Fruit fly (Drosophila melanogaster) whole organism, pupa: ENCODE measurements around the gene beta-PheRS.

Experiments
- CG12605 ChIP-seq: fragments of 200-800 bp; sonication (Bioruptor generic); IDR thresholded peaks from 2 replicates; pipeline ENCODE4 v1.3.6; 2022; ENCODE audit warnings: missing biosample characterization, missing genetic modification characterization
- CG17806 ChIP-seq: fragments of 200-800 bp; sonication (Bioruptor generic); optimal IDR thresholded peaks from 2 replicates; lab custom pipeline; 2018; ENCODE audit warnings: missing biosample characterization, mild to moderate bottlenecking, missing genetic modification characterization, moderate library complexity
- CG34367 ChIP-seq: fragments of 200-800 bp; sonication (Bioruptor generic); optimal IDR thresholded peaks from 2 replicates; lab custom pipeline; 2018; ENCODE audit warnings: missing biosample characterization, mild to moderate bottlenecking, missing genetic modification characterization
- CG4496 ChIP-seq: fragments of 200-800 bp; sonication (Bioruptor generic); IDR thresholded peaks from 3 replicates; pipeline ENCODE4 v1.3.6; 2022; ENCODE audit warnings: missing biosample characterization, missing genetic modification characterization
- CG8159 ChIP-seq: fragments of 200-800 bp; sonication (Bioruptor generic); optimal IDR thresholded peaks from 3 replicates; lab custom pipeline; 2018; ENCODE audit warnings: missing biosample characterization, mild to moderate bottlenecking, missing genetic modification characterization, moderate library complexity
- CG8301 ChIP-seq: fragments of 200-800 bp; sonication (Bioruptor generic); optimal IDR thresholded peaks from 2 replicates; lab custom pipeline; 2018; ENCODE audit warnings: missing biosample characterization, mild to moderate bottlenecking, missing genetic modification characterization
- CG9948 ChIP-seq: fragments of 200-800 bp; sonication (Bioruptor generic); optimal IDR thresholded peaks from 2 replicates; lab custom pipeline; 2018; ENCODE audit warnings: missing biosample characterization, mild to moderate bottlenecking, missing genetic modification characterization, moderate library complexity
- D1 ChIP-seq: fragments of 200-800 bp; sonication (Bioruptor generic); optimal IDR thresholded peaks from 2 replicates; lab custom pipeline; 2018; ENCODE audit warnings: missing biosample characterization, mild to moderate bottlenecking, missing genetic modification characterization, moderate library complexity
- EcR ChIP-seq: fragments of 200-800 bp; sonication (Bioruptor generic); optimal IDR thresholded peaks from 3 replicates; lab custom pipeline; 2019; ENCODE audit warnings: missing biosample characterization, missing genetic modification characterization, mild to moderate bottlenecking, moderate library complexity, missing genetic modification reagents
- Pif1A ChIP-seq: fragments of 200-800 bp; sonication (Bioruptor generic); optimal IDR thresholded peaks from 3 replicates; lab custom pipeline; 2016; ENCODE audit warnings: missing biosample characterization, missing genetic modification characterization
- Snoo ChIP-seq: fragments of 200-800 bp; sonication (Bioruptor generic); optimal IDR thresholded peaks from 3 replicates; lab custom pipeline; 2017; ENCODE audit warnings: missing biosample characterization, mild to moderate bottlenecking, missing genetic modification characterization, inconsistent platforms
- fd96Ca ChIP-seq: fragments of 200-800 bp; sonication (Bioruptor generic); IDR thresholded peaks from 3 replicates; pipeline ENCODE4 v1.3.6; 2022; ENCODE audit warnings: missing biosample characterization, missing genetic modification characterization
- gl ChIP-seq: fragments of 200-800 bp; sonication (Bioruptor generic); optimal IDR thresholded peaks from 2 replicates; lab custom pipeline; 2018; ENCODE audit warnings: missing biosample characterization, mild to moderate bottlenecking, missing genetic modification characterization
- rn ChIP-seq: fragments of 200-800 bp; sonication (Bioruptor generic); IDR thresholded peaks from 2 replicates; pipeline ENCODE4 v1.3.6; 2022; ENCODE audit warnings: missing biosample characterization, missing genetic modification characterization

dm6 chr3R:24226744-24227143 lies 25.7 kb downstream of the beta-PheRS start, which contains the start of the genes Spps and CG13609:
- TF ChIP-seq EcR (GFP tag; lab: Kevin White, UChicago) (no peak), CG12605 (GFP tag; lab: Robert Waterston, UW) (no peak), CG34367 (tag; lab: Kevin White, UChicago) (no peak), fd96Ca (GFP tag; lab: Robert Waterston, UW) (no peak), gl (no peak), CG9948 (tag; lab: Kevin White, UChicago) (no peak), Snoo (tag; lab: Kevin White, UChicago) (peak; percentile 21), CG4496 (GFP tag; lab: Robert Waterston, UW) (no peak), rn (no peak), CG17806 (tag; lab: Kevin White, UChicago) (no peak), Pif1A (GFP tag; lab: Kevin White, UChicago) (no peak), CG8301 (tag; lab: Kevin White, UChicago) (no peak), D1 (tag; lab: Kevin White, UChicago) (no peak), CG8159 (tag; lab: Kevin White, UChicago) (no peak)
